Worm (Caenorhabditis elegans): Measurements from ENCODE around the gene C39F7.1.

C39F7.1 gene

ce11 chrV:1287276-1287675, 27.1 kb downstream of the C39F7.1 start:
- no peak for TF ChIP-seq scrt-1 (GFP tag; IDR thresholded peaks at IDR 0.05)
- TF ChIP-seq B0310.2 (tag; optimal IDR thresholded peaks at IDR 0.05): no peak
- TF ChIP-seq sea-1 (GFP tag; conservative IDR thresholded peaks at IDR 0.05): no peak
- TF ChIP-seq tra-4 (tag; optimal IDR thresholded peaks at IDR 0.05): no peak
- no peak for TF ChIP-seq tbx-37 (GFP tag; conservative IDR thresholded peaks at IDR 0.05)
- TF ChIP-seq ama-1 (optimal IDR thresholded peaks at IDR 0.05): no peak
- TF ChIP-seq aly-1 (tag; optimal IDR thresholded peaks at IDR 0.05): no peak
- TF ChIP-seq tbx-11 (GFP tag; IDR thresholded peaks at IDR 0.05): no peak

DNA sequence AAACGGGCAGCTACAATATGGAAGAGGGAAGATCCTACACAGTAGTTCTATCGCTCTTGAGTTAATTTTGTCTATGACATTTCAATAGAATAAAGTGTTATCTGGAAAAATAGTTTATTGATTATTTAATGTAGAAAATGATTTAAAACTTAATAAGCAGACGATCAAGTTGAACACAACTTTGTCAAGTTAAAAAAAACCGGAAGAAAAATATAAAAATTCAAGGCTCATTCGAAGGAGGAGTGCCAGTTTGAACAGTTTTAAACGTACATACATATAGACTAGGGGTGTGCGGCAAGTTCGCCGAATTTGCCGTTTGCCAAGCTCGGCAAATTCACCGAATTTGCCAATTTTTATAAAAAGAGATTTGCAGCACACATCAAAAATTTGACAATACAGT, 39.1 kb downstream of the C39F7.1 start, which contains the start of gene egl-2:
egl-2 (minus strand) TSS at position 101 of the 400 bp plus-strand sequence.
- TF ChIP-seq tbx-11 (GFP tag; IDR thresholded peaks at IDR 0.05): no peak
- no peak for TF ChIP-seq hmbx-1 (tag; optimal IDR thresholded peaks at IDR 0.05)
- TF ChIP-seq tbx-37 (GFP tag; conservative IDR thresholded peaks at IDR 0.05): no peak
- TF ChIP-seq sea-1 (GFP tag; conservative IDR thresholded peaks at IDR 0.05): no peak
- TF ChIP-seq B0310.2 (tag; optimal IDR thresholded peaks at IDR 0.05): no peak
- no peak for TF ChIP-seq tra-4 (tag; optimal IDR thresholded peaks at IDR 0.05)
- no peak for TF ChIP-seq scrt-1 (GFP tag; IDR thresholded peaks at IDR 0.05)
- no peak for TF ChIP-seq ets-7 (tag; optimal IDR thresholded peaks at IDR 0.05)
- no peak for TF ChIP-seq aly-1 (tag; optimal IDR thresholded peaks at IDR 0.05)
- TF ChIP-seq F13C5.2 (tag; optimal IDR thresholded peaks at IDR 0.05): no peak
- TF ChIP-seq ama-1 (optimal IDR thresholded peaks at IDR 0.05): no peak
- TF ChIP-seq hnd-1 (tag; optimal IDR thresholded peaks at IDR 0.05): no peak

DNA sequence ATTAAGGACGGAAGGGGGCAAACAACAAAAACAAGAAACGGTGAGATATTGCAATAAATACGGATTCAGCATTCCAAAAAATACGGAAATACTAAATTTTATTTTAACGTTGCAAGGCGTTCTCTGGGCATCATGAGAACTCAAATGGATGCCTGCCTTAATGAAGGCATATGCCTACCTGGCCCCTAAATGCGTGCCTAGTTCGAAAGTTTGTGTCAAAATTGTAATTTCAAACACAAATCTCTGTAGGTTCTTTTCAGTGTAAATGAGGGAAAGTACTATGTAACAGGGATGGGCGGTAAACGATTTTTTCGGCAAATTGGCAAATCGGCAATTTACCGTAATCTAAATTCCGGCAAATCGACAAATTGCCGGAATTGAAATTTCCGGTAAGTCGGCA, 41.9 kb downstream of the C39F7.1 start:
- TF ChIP-seq aly-1 (tag; optimal IDR thresholded peaks at IDR 0.05) (no peak), hmg-4 (GFP tag; optimal IDR thresholded peaks at IDR 0.05) (no peak), sea-1 (GFP tag; conservative IDR thresholded peaks at IDR 0.05) (no peak), B0310.2 (tag; optimal IDR thresholded peaks at IDR 0.05) (no peak), ama-1 (optimal IDR thresholded peaks at IDR 0.05) (no peak), flt-1 (GFP tag; IDR thresholded peaks at IDR 0.05) (no peak), scrt-1 (GFP tag; IDR thresholded peaks at IDR 0.05) (no peak), hnd-1 (tag; optimal IDR thresholded peaks at IDR 0.05) (no peak), pes-1 (GFP tag; IDR thresholded peaks at IDR 0.05) (no peak), ceh-36 (tag; optimal IDR thresholded peaks at IDR 0.05) (no peak), tra-4 (tag; optimal IDR thresholded peaks at IDR 0.05) (no peak), F13C5.2 (tag; optimal IDR thresholded peaks at IDR 0.05) (no peak), ceh-13 (GFP tag; optimal IDR thresholded peaks at IDR 0.05) (no peak), ets-7 (tag; optimal IDR thresholded peaks at IDR 0.05) (no peak)

DNA sequence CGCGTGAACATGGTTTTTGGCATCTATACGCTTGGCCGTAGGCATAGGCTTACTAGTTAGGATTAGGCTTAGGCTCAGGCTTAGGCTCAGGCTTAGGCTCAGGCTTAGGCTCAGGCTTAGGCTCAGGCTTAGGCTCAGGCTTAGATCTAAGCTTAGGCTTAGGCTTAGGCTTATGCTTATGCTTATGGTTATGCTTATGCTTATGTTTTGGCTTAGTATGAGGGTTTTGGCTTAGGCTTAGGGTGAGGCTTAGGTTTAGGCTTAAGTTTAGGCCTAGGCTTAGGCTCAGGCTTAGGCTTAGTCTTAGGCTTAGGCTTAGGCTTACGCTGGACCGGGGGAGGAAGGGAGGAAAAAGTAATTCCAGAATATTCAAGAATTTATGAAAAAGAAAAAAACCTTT, 45.7 kb downstream of the C39F7.1 start:
- TF ChIP-seq ama-1 (optimal IDR thresholded peaks at IDR 0.05) (no peak), tbx-37 (GFP tag; conservative IDR thresholded peaks at IDR 0.05) (no peak), hnd-1 (tag; optimal IDR thresholded peaks at IDR 0.05) (no peak), ceh-13 (GFP tag; optimal IDR thresholded peaks at IDR 0.05) (no peak), tbx-11 (GFP tag; IDR thresholded peaks at IDR 0.05) (no peak), aly-1 (tag; optimal IDR thresholded peaks at IDR 0.05) (no peak), hmbx-1 (tag; optimal IDR thresholded peaks at IDR 0.05) (no peak), ceh-36 (tag; optimal IDR thresholded peaks at IDR 0.05) (peak; percentile 63)

DNA sequence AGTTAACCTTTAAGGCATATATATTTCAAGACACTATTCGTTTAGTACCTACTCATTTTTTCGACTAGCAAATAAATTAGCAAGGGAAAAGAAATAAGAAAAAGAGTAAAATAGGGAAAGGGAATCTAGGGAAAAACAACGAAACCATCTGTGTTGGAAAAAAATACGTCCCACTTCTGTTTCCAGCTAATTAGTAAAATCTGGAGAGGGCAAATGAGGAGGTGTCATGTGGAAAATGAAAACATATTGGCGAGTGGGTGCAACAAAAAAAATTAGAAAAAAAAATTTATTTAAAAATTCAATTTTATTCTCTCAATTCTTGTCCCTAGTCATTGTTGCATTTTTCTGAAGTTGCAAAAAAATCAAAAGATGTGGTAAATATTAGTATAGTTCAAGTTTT, 47.6 kb downstream of the C39F7.1 start:
- no peak for TF ChIP-seq aly-1 (tag; optimal IDR thresholded peaks at IDR 0.05)
- TF ChIP-seq hmg-4 (GFP tag; optimal IDR thresholded peaks at IDR 0.05): no peak
- no peak for TF ChIP-seq hmbx-1 (tag; optimal IDR thresholded peaks at IDR 0.05)
- no peak for TF ChIP-seq B0310.2 (tag; optimal IDR thresholded peaks at IDR 0.05)

Measured in whole organism, early embryonic.